Worm (Caenorhabditis elegans) whole organism, L4 larva: ENCODE measurements around the gene fbxa-152.

Experiments
- D1046.2 ChIP-seq: fragments of 200-800 bp; sonication (Bioruptor generic); IDR thresholded peaks from 2 replicates; pipeline ENCODE4 v1.3.6; 2022; ENCODE audit warnings: missing genetic modification characterization, missing compliant biosample characterization
- F26F4.8 ChIP-seq: fragments of 200-800 bp; sonication (Bioruptor generic); conservative IDR thresholded peaks from 2 replicates; pipeline ENCODE4 v1.3.6; 2022; ENCODE audit warnings: missing genetic modification characterization, missing compliant biosample characterization
- T26A8.4 ChIP-seq: fragments of 200-800 bp; sonication (Bioruptor generic); IDR thresholded peaks from 2 replicates; pipeline ENCODE4 v1.3.6; 2022; ENCODE audit warnings: missing genetic modification characterization, missing compliant biosample characterization
- aha-1 ChIP-seq: fragments of 150-350 bp; peaks from one replicate; lab custom pipeline; 2014; ENCODE audit warnings: missing biosample characterization, missing genetic modification characterization
- ceh-20 ChIP-seq: fragments of 200-800 bp; sonication (Bioruptor generic); IDR thresholded peaks from 2 replicates; pipeline ENCODE4 v1.3.6; 2022; ENCODE audit warnings: missing genetic modification reagents, missing genetic modification characterization, missing compliant biosample characterization
- ceh-28 ChIP-seq: fragments of 150-350 bp; optimal IDR thresholded peaks from 2 replicates; lab custom pipeline; 2014; ENCODE audit warnings: missing biosample characterization, missing genetic modification reagents, missing genetic modification characterization
- ceh-62 ChIP-seq: sonication (generic microtip); optimal IDR thresholded peaks from 2 replicates; lab custom pipeline; 2017; ENCODE audit warnings: missing biosample characterization, missing genetic modification characterization
- ces-1 ChIP-seq: fragments of 150-350 bp; sonication (generic microtip); optimal IDR thresholded peaks from 4 replicates; lab custom pipeline; 2014; ENCODE audit warnings: missing biosample characterization, missing genetic modification reagents, missing genetic modification characterization
- cey-2 ChIP-seq: sonication (generic microtip); optimal IDR thresholded peaks from 3 replicates; lab custom pipeline; 2017; ENCODE audit warnings: missing genetic modification characterization, mild to moderate bottlenecking, missing compliant biosample characterization, antibody characterized with exemption, borderline replicate concordance; ENCODE audit not compliant: insufficient read depth
- daf-16 ChIP-seq, 3 experiments: sonication (generic microtip); optimal IDR thresholded peaks; 2 replicates each; lab custom pipeline; 2016 to 2017; ENCODE audit warnings: missing genetic modification characterization in 3 of 3, missing genetic modification reagents in 3 of 3, mild to moderate bottlenecking in 2 of 3, missing compliant biosample characterization in 2 of 3, missing biosample characterization in 1 of 3, moderate library complexity in 1 of 3
- daf-19 ChIP-seq: fragments of 200-800 bp; sonication (Bioruptor generic); conservative IDR thresholded peaks from 2 replicates; pipeline ENCODE4 v1.3.6; 2022; ENCODE audit warnings: missing genetic modification characterization, missing compliant biosample characterization
- dmd-6 ChIP-seq: fragments of 200-800 bp; sonication (Bioruptor generic); IDR thresholded peaks from 2 replicates; pipeline ENCODE4 v1.3.6; 2022; ENCODE audit warnings: missing genetic modification reagents, missing genetic modification characterization, missing compliant biosample characterization
- dmd-8 ChIP-seq: fragments of 200-800 bp; sonication (Bioruptor generic); IDR thresholded peaks from 2 replicates; pipeline ENCODE4 v1.3.6; 2022; ENCODE audit warnings: missing genetic modification characterization, missing compliant biosample characterization
- dmd-9 ChIP-seq: fragments of 200-800 bp; sonication (Bioruptor generic); IDR thresholded peaks from 2 replicates; pipeline ENCODE4 v1.3.6; 2022; ENCODE audit warnings: missing genetic modification reagents, missing genetic modification characterization, missing compliant biosample characterization
- dpl-1 ChIP-seq: fragments of 150-350 bp; optimal IDR thresholded peaks from 2 replicates; lab custom pipeline; 2014; ENCODE audit warnings: missing biosample characterization, missing genetic modification reagents, missing genetic modification characterization
- dve-1 ChIP-seq: sonication (generic microtip); optimal IDR thresholded peaks from 2 replicates; lab custom pipeline; 2017; ENCODE audit warnings: antibody characterized with exemption, mild to moderate bottlenecking, missing genetic modification characterization, missing compliant biosample characterization; ENCODE audit not compliant: insufficient read depth
- egl-27 ChIP-seq: sonication (generic microtip); optimal IDR thresholded peaks from 3 replicates; lab custom pipeline; 2017; ENCODE audit warnings: missing biosample characterization, missing genetic modification reagents, missing genetic modification characterization
- egl-43 ChIP-seq: fragments of 200-800 bp; sonication (Bioruptor generic); IDR thresholded peaks from 2 replicates; pipeline ENCODE4 v1.3.6; 2022; ENCODE audit warnings: missing genetic modification reagents, missing genetic modification characterization, missing compliant biosample characterization
- fkh-10 ChIP-seq: fragments of 150-350 bp; optimal IDR thresholded peaks from 2 replicates; lab custom pipeline; 2014; ENCODE audit warnings: missing biosample characterization, missing genetic modification reagents, missing genetic modification characterization
- fos-1 ChIP-seq: fragments of 150-350 bp; optimal IDR thresholded peaks from 2 replicates; lab custom pipeline; 2014; ENCODE audit warnings: missing biosample characterization, missing genetic modification characterization
- hif-1 ChIP-seq, 2 experiments: sonication (generic microtip); optimal IDR thresholded peaks; 2 replicates each; lab custom pipeline; 2016 to 2017; ENCODE audit warnings: missing compliant biosample characterization in 2 of 2, missing genetic modification characterization in 2 of 2, missing genetic modification reagents in 2 of 2, missing genotype in 2 of 2, mild to moderate bottlenecking in 1 of 2
- hlh-11 ChIP-seq: fragments of 200-800 bp; sonication (Bioruptor generic); optimal IDR thresholded peaks from 2 replicates; lab custom pipeline; 2018; ENCODE audit warnings: mild to moderate bottlenecking, missing genetic modification characterization, missing compliant biosample characterization
- hlh-30 ChIP-seq: sonication (generic microtip); optimal IDR thresholded peaks from 2 replicates; lab custom pipeline; 2017; ENCODE audit warnings: antibody characterized with exemption, mild to moderate bottlenecking, missing genetic modification characterization, missing compliant biosample characterization; ENCODE audit not compliant: insufficient read depth
- hmg-1.1 ChIP-seq: fragments of 200-800 bp; sonication (Bioruptor generic); IDR thresholded peaks from 2 replicates; pipeline ENCODE4 v1.3.6; 2022; ENCODE audit warnings: missing genetic modification reagents, missing genetic modification characterization, missing compliant biosample characterization
- lin-1 ChIP-seq: fragments of 200-800 bp; sonication (Bioruptor generic); IDR thresholded peaks from 2 replicates; pipeline ENCODE4 v1.3.6; 2022; ENCODE audit warnings: missing genetic modification reagents, missing genetic modification characterization, missing compliant biosample characterization
- lsy-2 ChIP-seq, 2 experiments: fragments of 150-350 bp in 1 of 2; sonication (generic microtip) in 1 of 2; optimal IDR thresholded peaks; 2 replicates each; lab custom pipeline; 2014 to 2017; ENCODE audit warnings: missing biosample characterization in 2 of 2, missing genetic modification characterization in 2 of 2
- mdl-1 ChIP-seq, 2 experiments: fragments of 150-350 bp in 1 of 2; sonication (generic microtip) in 1 of 2; optimal IDR thresholded peaks; 2 replicates each; lab custom pipeline; 2014 to 2017; ENCODE audit warnings: missing biosample characterization in 2 of 2, missing genetic modification characterization in 2 of 2
- mep-1 ChIP-seq: fragments of 150-350 bp; sonication (generic microtip); optimal IDR thresholded peaks from 3 replicates; lab custom pipeline; 2014; ENCODE audit warnings: missing biosample characterization, missing genetic modification characterization
- mes-2 ChIP-seq: sonication (generic microtip); optimal IDR thresholded peaks from 2 replicates; lab custom pipeline; 2016; ENCODE audit warnings: missing genotype, mild to moderate bottlenecking, missing genetic modification characterization, missing compliant biosample characterization; ENCODE audit not compliant: poor library complexity, severe bottlenecking
- mxl-3 ChIP-seq: fragments of 200-800 bp; sonication (Bioruptor generic); optimal IDR thresholded peaks from 2 replicates; lab custom pipeline; 2018; ENCODE audit warnings: mild to moderate bottlenecking, missing genetic modification characterization, missing compliant biosample characterization
- nhr-10 ChIP-seq: fragments of 150-350 bp; optimal IDR thresholded peaks from 2 replicates; lab custom pipeline; 2014; ENCODE audit warnings: missing biosample characterization, missing genetic modification characterization
- nhr-102 ChIP-seq: sonication (generic microtip); optimal IDR thresholded peaks from 2 replicates; lab custom pipeline; 2016; ENCODE audit warnings: mild to moderate bottlenecking, missing genetic modification characterization, moderate library complexity, missing compliant biosample characterization
- nhr-11 ChIP-seq: fragments of 150-350 bp; optimal IDR thresholded peaks from 2 replicates; lab custom pipeline; 2014; ENCODE audit warnings: missing biosample characterization, missing genetic modification characterization
- nhr-28 ChIP-seq: fragments of 150-350 bp; optimal IDR thresholded peaks from 2 replicates; lab custom pipeline; 2014; ENCODE audit warnings: missing biosample characterization, missing genetic modification characterization
- nhr-41 ChIP-seq: fragments of 200-800 bp; sonication (Bioruptor generic); IDR thresholded peaks from 2 replicates; pipeline ENCODE4 v1.3.6; 2022; ENCODE audit warnings: missing genetic modification reagents, missing genetic modification characterization, missing compliant biosample characterization
- nhr-42 ChIP-seq: fragments of 200-800 bp; sonication (Bioruptor generic); IDR thresholded peaks from 2 replicates; pipeline ENCODE4 v1.3.6; 2022; ENCODE audit warnings: missing genetic modification characterization, missing compliant biosample characterization
- nhr-48 ChIP-seq: sonication (generic microtip); optimal IDR thresholded peaks from 2 replicates; lab custom pipeline; 2016; ENCODE audit warnings: mild to moderate bottlenecking, missing genetic modification characterization, missing compliant biosample characterization
- nhr-6 ChIP-seq: fragments of 150-350 bp; optimal IDR thresholded peaks from 2 replicates; lab custom pipeline; 2014; ENCODE audit warnings: missing biosample characterization, missing genetic modification characterization
- nhr-77 ChIP-seq: fragments of 150-350 bp; optimal IDR thresholded peaks from 2 replicates; lab custom pipeline; 2014; ENCODE audit warnings: missing biosample characterization, missing genetic modification characterization
- pha-4 ChIP-seq, 2 experiments: fragments of 150-350 bp in 1 of 2; fragments of 200-800 bp in 1 of 2; sonication (Bioruptor generic) in 1 of 2; IDR thresholded peaks in 1 of 2; optimal IDR thresholded peaks in 1 of 2; 2 replicates each; pipeline versions ENCODE4 v1.3.6 to Lab custom; 2014 to 2022; ENCODE audit warnings: missing genetic modification characterization in 2 of 2, missing genetic modification reagents in 2 of 2, missing biosample characterization in 1 of 2, missing compliant biosample characterization in 1 of 2
- pqm-1 ChIP-seq: sonication (generic microtip); optimal IDR thresholded peaks from 2 replicates; lab custom pipeline; 2017; ENCODE audit warnings: missing biosample characterization, missing genetic modification characterization
- saeg-2 ChIP-seq: fragments of 200-800 bp; sonication (Bioruptor generic); IDR thresholded peaks from 2 replicates; pipeline ENCODE4 v1.3.6; 2022; ENCODE audit warnings: missing genetic modification reagents, missing genetic modification characterization, missing compliant biosample characterization
- spr-3 ChIP-seq: fragments of 200-800 bp; sonication (Bioruptor generic); optimal IDR thresholded peaks from 2 replicates; lab custom pipeline; 2018; ENCODE audit warnings: mild to moderate bottlenecking, missing genetic modification characterization, missing compliant biosample characterization
- tra-1 ChIP-seq: fragments of 200-800 bp; sonication (Bioruptor generic); IDR thresholded peaks from 2 replicates; pipeline ENCODE4 v1.3.6; 2022; ENCODE audit warnings: missing genetic modification reagents, missing genetic modification characterization, missing compliant biosample characterization
- vab-7 ChIP-seq: fragments of 200-800 bp; sonication (Bioruptor generic); IDR thresholded peaks from 2 replicates; pipeline ENCODE4 v1.3.6; 2022; ENCODE audit warnings: missing genetic modification reagents, missing genetic modification characterization, missing compliant biosample characterization
- zip-11 ChIP-seq: fragments of 200-800 bp; sonication (Bioruptor generic); IDR thresholded peaks from 2 replicates; pipeline ENCODE4 v1.3.6; 2022; ENCODE audit warnings: missing genetic modification characterization, missing compliant biosample characterization

Gene fbxa-152

DNA sequence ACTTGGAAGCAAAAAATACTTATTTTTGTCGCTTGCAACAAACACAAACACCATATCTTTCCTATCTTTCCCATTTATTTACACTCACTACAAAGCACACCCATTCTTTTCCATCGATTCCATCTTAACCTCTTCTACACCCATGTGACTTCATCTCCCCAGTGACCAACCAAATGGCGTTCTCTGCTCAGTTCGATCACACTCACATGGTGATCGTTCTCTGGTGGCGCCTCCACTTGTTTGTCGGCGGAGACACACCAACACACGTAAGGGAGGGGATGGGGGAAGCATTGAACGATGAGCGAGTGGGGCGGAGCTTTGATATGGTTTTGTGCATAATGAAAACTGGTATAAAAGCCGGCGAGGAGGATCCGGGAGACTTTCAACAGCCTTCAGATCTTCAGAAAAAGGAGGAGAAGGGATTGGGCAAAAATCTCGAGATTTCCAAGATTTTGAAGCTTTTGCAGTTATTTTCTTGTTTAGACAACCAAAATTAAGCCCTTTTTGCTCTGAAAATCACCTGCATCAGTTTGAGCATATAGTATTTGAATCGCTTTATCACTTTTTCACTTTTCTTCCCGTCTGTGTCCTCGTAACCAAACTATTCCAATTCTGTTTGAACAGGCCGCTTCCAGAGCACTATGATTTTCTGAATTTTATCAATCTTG is 35.5 kb downstream of the fbxa-152 start (continued):
- TF ChIP-seq egl-43 (GFP tag; lab: Robert Waterston, UW) (no peak), nhr-41 (GFP tag; lab: Robert Waterston, UW) (no peak), daf-19 (GFP tag; lab: Robert Waterston, UW) (no peak), saeg-2 (GFP tag; lab: Robert Waterston, UW) (no peak)

DNA sequence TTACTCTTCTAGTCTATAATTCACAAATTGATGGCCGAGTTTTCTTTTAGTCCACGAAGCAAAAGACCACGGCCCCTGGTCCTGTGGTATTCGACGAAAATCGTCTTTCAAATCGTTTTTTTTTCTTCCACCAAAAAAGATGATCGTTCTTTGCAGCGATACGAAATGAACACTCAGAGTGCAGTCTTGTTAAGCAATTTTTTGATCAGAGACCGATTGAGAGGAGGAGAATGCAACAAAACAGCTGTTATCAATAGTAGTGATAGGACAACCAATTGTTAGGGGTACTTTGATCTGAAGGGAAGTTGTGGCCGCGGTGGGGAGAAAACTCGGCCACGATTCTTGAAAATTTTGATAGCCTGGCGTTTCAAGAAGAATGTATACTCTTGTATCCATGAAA is 38.2 kb downstream of the fbxa-152 start:
- no peak for TF ChIP-seq egl-43 (GFP tag; lab: Robert Waterston, UW)
- TF ChIP-seq fkh-10 (GFP tag; lab: Kevin White, UChicago) = no peak
- no peak for TF ChIP-seq T26A8.4 (GFP tag; lab: Robert Waterston, UW)
- peak; percentile 30 for TF ChIP-seq egl-27
- TF ChIP-seq dve-1 (tag; lab: Kevin White, UChicago) = peak; percentile 57
- 0 out of 2 replicates have a peak, but pooled peaks have one; percentile 36 for TF ChIP-seq tra-1 (GFP tag; lab: Robert Waterston, UW)
- TF ChIP-seq mxl-3 = peak; percentile 15
- TF ChIP-seq nhr-102 = peak; percentile 62
- peak; percentile 40 for TF ChIP-seq nhr-11 (tag; lab: Kevin White, UChicago)
- TF ChIP-seq ceh-20 (GFP tag; lab: Robert Waterston, UW) = no peak
- peak; percentile 19; the same call in 1 of the 2 replicates for TF ChIP-seq hmg-1.1 (GFP tag; lab: Robert Waterston, UW)
- no peak for TF ChIP-seq spr-3 (GFP tag; lab: Kevin White, UChicago)
- TF ChIP-seq lsy-2 (tag; optimal IDR thresholded peaks at IDR 0.05; lab: Kevin White, UChicago) = peak in 1 of 2 experiments; percentile 26
- TF ChIP-seq nhr-48 = peak; percentile 69
- TF ChIP-seq nhr-77 (tag; lab: Kevin White, UChicago) = peak; percentile 68
- TF ChIP-seq lin-1 (GFP tag; lab: Robert Waterston, UW) = no peak
- 0 out of 2 replicates have a peak, but pooled peaks have one; percentile 12 for TF ChIP-seq pha-4 (GFP tag; IDR thresholded peaks at IDR 0.05; lab: Robert Waterston, UW)
- TF ChIP-seq pha-4 (tag; optimal IDR thresholded peaks at IDR 0.05; lab: Kevin White, UChicago) = no peak
- peak; percentile 79 for TF ChIP-seq nhr-28 (tag; lab: Kevin White, UChicago)
- no peak for TF ChIP-seq ceh-62 (tag; lab: Kevin White, UChicago)
- TF ChIP-seq mes-2 (tag; lab: Kevin White, UChicago) = peak; percentile 50
- TF ChIP-seq hlh-30 (tag; lab: Kevin White, UChicago) = peak; percentile 35
- no peak for TF ChIP-seq vab-7 (GFP tag; lab: Robert Waterston, UW)
- no peak for TF ChIP-seq dmd-8 (GFP tag; lab: Robert Waterston, UW)
- TF ChIP-seq hlh-11 (tag; lab: Kevin White, UChicago) = peak; percentile 76
- TF ChIP-seq nhr-6 (tag; lab: Kevin White, UChicago) = no peak
- peak; percentile 7 for TF ChIP-seq dpl-1
- peak in 1 of 2 experiments; percentile 28 for TF ChIP-seq hif-1 (tag; optimal IDR thresholded peaks at IDR 0.05; lab: Kevin White, UChicago)
- no peak for TF ChIP-seq zip-11 (GFP tag; lab: Robert Waterston, UW)
- TF ChIP-seq ces-1 (GFP tag; lab: Kevin White, UChicago) = no peak
- peak; percentile 34 for TF ChIP-seq nhr-10 (tag; lab: Kevin White, UChicago)
- TF ChIP-seq fos-1 (tag; lab: Kevin White, UChicago) = no peak
- no peak for TF ChIP-seq ceh-28 (tag; lab: Kevin White, UChicago)
- no peak for TF ChIP-seq nhr-42 (GFP tag; lab: Robert Waterston, UW)
- peak; percentile 25 for TF ChIP-seq aha-1 (tag; lab: Kevin White, UChicago)
- TF ChIP-seq pqm-1 (tag; lab: Kevin White, UChicago) = peak; percentile 37
- no peak for TF ChIP-seq daf-19 (GFP tag; lab: Robert Waterston, UW)
- peak in 1 of 2 experiments; percentile 69 for TF ChIP-seq mdl-1 (tag; optimal IDR thresholded peaks at IDR 0.05; lab: Kevin White, UChicago)
- TF ChIP-seq mep-1 (tag; lab: Kevin White, UChicago) = peak; percentile 53
- TF ChIP-seq dmd-9 = no peak
- peak in 1 of 2 experiments; percentile 48 for TF ChIP-seq daf-16 (GFP tag; optimal IDR thresholded peaks at IDR 0.05; lab: Kevin White, UChicago)
- peak; percentile 82 for TF ChIP-seq daf-16 (tag; optimal IDR thresholded peaks at IDR 0.05; lab: Kevin White, UChicago)
- TF ChIP-seq D1046.2 (GFP tag; lab: Robert Waterston, UW) = no peak
- TF ChIP-seq F26F4.8 = no peak
- peak; percentile 81 for TF ChIP-seq dmd-6 (GFP tag; lab: Robert Waterston, UW)
- no peak for TF ChIP-seq cey-2
